Fruit fly (Drosophila melanogaster): Measurements from ENCODE around the gene Unc-115b.

DNA sequence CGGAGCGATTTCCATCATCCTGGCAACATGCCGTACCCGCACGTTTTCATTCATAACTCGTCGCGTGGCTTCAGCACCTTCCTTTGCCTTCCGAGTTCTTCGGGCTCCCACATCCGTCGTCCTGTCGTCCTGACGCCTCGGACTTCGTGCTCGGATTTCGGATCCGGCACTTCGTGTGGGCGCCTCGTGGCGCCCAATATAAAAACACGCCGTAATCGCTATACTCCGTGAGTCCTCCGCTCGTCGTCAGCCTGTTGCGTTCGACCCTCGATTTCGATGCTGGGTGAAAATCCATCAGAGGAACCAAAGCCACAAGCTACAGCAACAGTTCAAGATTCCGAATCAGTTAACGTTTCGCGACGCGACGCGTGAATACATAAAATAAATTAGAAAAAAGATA, 52.3 kb downstream of the Unc-115b start:
- no peak for TF ChIP-seq rn (GFP tag; IDR thresholded peaks at IDR 0.05)
- TF ChIP-seq CG13204 (GFP tag; optimal IDR thresholded peaks at IDR 0.05) = no peak
- TF ChIP-seq EcR (GFP tag; optimal IDR thresholded peaks at IDR 0.05) = no peak
